Fruit fly (Drosophila melanogaster) whole organism, pupa: ENCODE measurements around the gene CG17919.

Source experiments
- CG10348 ChIP-seq: fragments of 200-800 bp; sonication (Bioruptor generic); IDR thresholded peaks from 2 replicates; pipeline ENCODE4 v1.3.6; 2022; ENCODE audit warnings: missing biosample characterization, missing genetic modification characterization
- CG12605 ChIP-seq: fragments of 200-800 bp; sonication (Bioruptor generic); IDR thresholded peaks from 2 replicates; pipeline ENCODE4 v1.3.6; 2022; ENCODE audit warnings: missing biosample characterization, missing genetic modification characterization
- CG13204 ChIP-seq: fragments of 200-800 bp; sonication (Bioruptor generic); optimal IDR thresholded peaks from 2 replicates; lab custom pipeline; 2018; ENCODE audit warnings: missing biosample characterization, mild to moderate bottlenecking, missing genetic modification characterization, moderate library complexity
- CG14655 ChIP-seq: fragments of 200-800 bp; sonication (Bioruptor generic); optimal IDR thresholded peaks from 3 replicates; lab custom pipeline; 2017; ENCODE audit warnings: mild to moderate bottlenecking, missing biosample characterization, missing genetic modification reagents, missing genetic modification characterization
- CG15710 ChIP-seq: fragments of 200-800 bp; sonication (Bioruptor generic); optimal IDR thresholded peaks from 2 replicates; lab custom pipeline; 2018; ENCODE audit warnings: missing biosample characterization, mild to moderate bottlenecking, missing genetic modification characterization, moderate library complexity
- CG17806 ChIP-seq: fragments of 200-800 bp; sonication (Bioruptor generic); optimal IDR thresholded peaks from 2 replicates; lab custom pipeline; 2018; ENCODE audit warnings: missing biosample characterization, mild to moderate bottlenecking, missing genetic modification characterization, moderate library complexity
- CG32121 ChIP-seq: fragments of 200-800 bp; sonication (Bioruptor generic); IDR thresholded peaks from 2 replicates; pipeline ENCODE4 v1.3.6; 2022; ENCODE audit warnings: missing biosample characterization, missing genetic modification characterization
- CG34367 ChIP-seq: fragments of 200-800 bp; sonication (Bioruptor generic); optimal IDR thresholded peaks from 2 replicates; lab custom pipeline; 2018; ENCODE audit warnings: missing biosample characterization, mild to moderate bottlenecking, missing genetic modification characterization
- CG4496 ChIP-seq: fragments of 200-800 bp; sonication (Bioruptor generic); IDR thresholded peaks from 3 replicates; pipeline ENCODE4 v1.3.6; 2022; ENCODE audit warnings: missing biosample characterization, missing genetic modification characterization
- CG8159 ChIP-seq: fragments of 200-800 bp; sonication (Bioruptor generic); optimal IDR thresholded peaks from 3 replicates; lab custom pipeline; 2018; ENCODE audit warnings: missing biosample characterization, mild to moderate bottlenecking, missing genetic modification characterization, moderate library complexity
- CG8301 ChIP-seq: fragments of 200-800 bp; sonication (Bioruptor generic); optimal IDR thresholded peaks from 2 replicates; lab custom pipeline; 2018; ENCODE audit warnings: missing biosample characterization, mild to moderate bottlenecking, missing genetic modification characterization
- CG9948 ChIP-seq: fragments of 200-800 bp; sonication (Bioruptor generic); optimal IDR thresholded peaks from 2 replicates; lab custom pipeline; 2018; ENCODE audit warnings: missing biosample characterization, mild to moderate bottlenecking, missing genetic modification characterization, moderate library complexity
- D1 ChIP-seq: fragments of 200-800 bp; sonication (Bioruptor generic); optimal IDR thresholded peaks from 2 replicates; lab custom pipeline; 2018; ENCODE audit warnings: missing biosample characterization, mild to moderate bottlenecking, missing genetic modification characterization, moderate library complexity
- EcR ChIP-seq: fragments of 200-800 bp; sonication (Bioruptor generic); optimal IDR thresholded peaks from 3 replicates; lab custom pipeline; 2019; ENCODE audit warnings: missing biosample characterization, missing genetic modification characterization, mild to moderate bottlenecking, moderate library complexity, missing genetic modification reagents
- Ets98B ChIP-seq: fragments of 200-800 bp; sonication (Bioruptor generic); IDR thresholded peaks from 2 replicates; pipeline ENCODE4 v1.3.6; 2022; ENCODE audit warnings: missing biosample characterization, missing genetic modification characterization
- Pif1A ChIP-seq: fragments of 200-800 bp; sonication (Bioruptor generic); optimal IDR thresholded peaks from 3 replicates; lab custom pipeline; 2016; ENCODE audit warnings: missing biosample characterization, missing genetic modification characterization
- Pif1B ChIP-seq: fragments of 200-800 bp; sonication (Bioruptor generic); optimal IDR thresholded peaks from 3 replicates; lab custom pipeline; 2016; ENCODE audit warnings: missing biosample characterization, missing genetic modification characterization
- Snoo ChIP-seq: fragments of 200-800 bp; sonication (Bioruptor generic); optimal IDR thresholded peaks from 3 replicates; lab custom pipeline; 2017; ENCODE audit warnings: missing biosample characterization, mild to moderate bottlenecking, missing genetic modification characterization, inconsistent platforms
- fd96Ca ChIP-seq: fragments of 200-800 bp; sonication (Bioruptor generic); IDR thresholded peaks from 3 replicates; pipeline ENCODE4 v1.3.6; 2022; ENCODE audit warnings: missing biosample characterization, missing genetic modification characterization
- gl ChIP-seq: fragments of 200-800 bp; sonication (Bioruptor generic); optimal IDR thresholded peaks from 2 replicates; lab custom pipeline; 2018; ENCODE audit warnings: missing biosample characterization, mild to moderate bottlenecking, missing genetic modification characterization
- rn ChIP-seq: fragments of 200-800 bp; sonication (Bioruptor generic); IDR thresholded peaks from 2 replicates; pipeline ENCODE4 v1.3.6; 2022; ENCODE audit warnings: missing biosample characterization, missing genetic modification characterization

The CG17919 gene

DNA sequence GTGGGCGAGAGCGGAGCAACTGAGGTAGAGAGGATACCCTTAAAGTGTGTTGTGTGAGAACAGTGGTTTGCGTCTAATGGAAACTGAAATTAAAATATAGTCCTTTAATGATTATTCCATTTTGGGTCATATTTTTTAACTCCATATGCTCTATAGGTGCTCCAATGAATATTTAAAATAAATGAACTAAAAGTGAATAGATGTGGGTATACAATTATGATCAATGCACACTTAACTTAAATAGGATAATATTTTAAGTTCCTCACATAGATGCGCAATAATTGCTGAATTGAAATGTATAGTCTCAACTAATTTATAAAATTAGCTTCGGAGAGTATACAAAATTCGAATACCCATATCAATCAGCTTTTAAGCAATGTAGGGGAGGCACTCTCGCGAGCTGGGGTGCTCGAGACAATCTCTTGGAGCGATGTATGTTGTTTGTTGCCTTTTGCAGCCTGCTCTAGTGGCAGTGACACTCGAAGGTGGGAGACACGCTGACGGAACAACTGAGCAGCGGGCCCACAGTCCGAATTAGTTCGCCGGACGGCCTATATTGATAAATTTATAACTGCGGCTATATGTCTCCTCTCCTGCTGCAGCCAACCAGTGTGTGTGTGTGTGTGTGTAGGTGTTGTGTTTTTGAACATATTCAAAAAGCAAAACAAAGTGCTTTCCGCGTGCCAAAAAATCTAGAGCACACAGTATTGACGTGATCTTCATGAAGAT is 10.0 kb downstream of the CG17919 start:
- TF ChIP-seq CG8159 (peak; percentile 84), CG34367 (tag; lab: Kevin White, UChicago) (peak; percentile 70), D1 (peak; percentile 39), Pif1B (peak; percentile 73), CG8301 (tag; lab: Kevin White, UChicago) (peak; percentile 82), CG12605 (no peak), CG15710 (peak; percentile 71), gl (peak; percentile 39), EcR (GFP tag; lab: Kevin White, UChicago) (no peak), rn (GFP tag; lab: Robert Waterston, UW) (no peak), Snoo (tag; lab: Kevin White, UChicago) (peak; percentile 65), CG10348 (no peak), CG14655 (GFP tag; lab: Kevin White, UChicago) (no peak), CG32121 (peak; percentile 54), Pif1A (GFP tag; lab: Kevin White, UChicago) (peak; percentile 82), CG9948 (tag; lab: Kevin White, UChicago) (peak; percentile 79), CG13204 (GFP tag; lab: Kevin White, UChicago) (no peak), CG17806 (peak; percentile 79), CG4496 (GFP tag; lab: Robert Waterston, UW) (peak; percentile 72; the same call in 2 of the 3 replicates)

DNA sequence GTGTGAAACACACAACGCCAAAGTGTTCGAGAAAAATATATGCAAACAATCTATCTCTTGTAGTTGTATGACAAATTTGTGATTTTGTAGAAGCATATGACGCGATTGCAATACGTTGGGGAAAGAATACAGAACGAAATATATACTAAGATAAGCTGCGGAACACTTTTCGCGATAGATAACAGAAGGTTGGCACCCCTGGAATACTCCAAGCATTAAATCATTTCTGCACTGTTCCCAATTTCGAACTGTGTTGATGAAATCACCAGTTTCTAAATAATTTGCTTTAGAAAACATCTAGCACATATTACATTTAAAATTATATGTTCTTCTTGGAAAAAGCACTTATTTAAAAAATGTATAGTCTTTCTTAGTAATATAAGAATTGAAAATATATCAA is 10.6 kb downstream of the CG17919 start:
- TF ChIP-seq CG8159 = no peak
- no peak for TF ChIP-seq D1
- TF ChIP-seq Snoo (tag; lab: Kevin White, UChicago) = no peak
- TF ChIP-seq CG12605 = no peak
- TF ChIP-seq CG32121 = no peak
- TF ChIP-seq Pif1A (GFP tag; lab: Kevin White, UChicago) = no peak
- TF ChIP-seq CG8301 (tag; lab: Kevin White, UChicago) = no peak
- TF ChIP-seq CG9948 (tag; lab: Kevin White, UChicago) = no peak
- no peak for TF ChIP-seq fd96Ca (GFP tag; lab: Robert Waterston, UW)
- TF ChIP-seq CG10348 = no peak
- TF ChIP-seq Pif1B = no peak
- TF ChIP-seq CG4496 (GFP tag; lab: Robert Waterston, UW) = no peak

DNA sequence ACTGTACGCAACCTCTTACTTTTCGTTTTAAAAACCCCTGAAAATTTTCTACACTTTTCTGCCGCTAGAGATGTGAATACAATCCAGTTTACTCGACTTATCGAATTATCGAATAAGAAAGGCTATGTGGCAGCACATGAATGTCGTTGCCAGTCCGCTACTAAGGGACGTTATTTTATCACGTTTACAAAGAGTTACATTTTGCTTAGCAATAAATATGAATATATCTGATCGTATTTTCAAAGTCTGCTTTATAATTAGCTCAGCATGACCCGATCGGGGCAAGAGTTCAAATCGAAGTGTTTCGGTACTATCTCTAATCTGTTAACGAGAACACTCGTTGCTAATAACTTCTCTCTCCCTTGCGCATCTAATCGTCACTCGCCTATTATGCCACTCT is 24.3 kb downstream of the CG17919 start, which contains the start of gene CG42724:
CG42724 (minus strand) TSS at position 189 of the 400 bp plus-strand sequence.
- TF ChIP-seq Ets98B (GFP tag; lab: Robert Waterston, UW) = peak; percentile 28; the same call in 1 of the 2 replicates
- no peak for TF ChIP-seq CG34367 (tag; lab: Kevin White, UChicago)
- peak; percentile 73 for TF ChIP-seq fd96Ca (GFP tag; lab: Robert Waterston, UW)
- TF ChIP-seq CG13204 (GFP tag; lab: Kevin White, UChicago) = no peak

DNA sequence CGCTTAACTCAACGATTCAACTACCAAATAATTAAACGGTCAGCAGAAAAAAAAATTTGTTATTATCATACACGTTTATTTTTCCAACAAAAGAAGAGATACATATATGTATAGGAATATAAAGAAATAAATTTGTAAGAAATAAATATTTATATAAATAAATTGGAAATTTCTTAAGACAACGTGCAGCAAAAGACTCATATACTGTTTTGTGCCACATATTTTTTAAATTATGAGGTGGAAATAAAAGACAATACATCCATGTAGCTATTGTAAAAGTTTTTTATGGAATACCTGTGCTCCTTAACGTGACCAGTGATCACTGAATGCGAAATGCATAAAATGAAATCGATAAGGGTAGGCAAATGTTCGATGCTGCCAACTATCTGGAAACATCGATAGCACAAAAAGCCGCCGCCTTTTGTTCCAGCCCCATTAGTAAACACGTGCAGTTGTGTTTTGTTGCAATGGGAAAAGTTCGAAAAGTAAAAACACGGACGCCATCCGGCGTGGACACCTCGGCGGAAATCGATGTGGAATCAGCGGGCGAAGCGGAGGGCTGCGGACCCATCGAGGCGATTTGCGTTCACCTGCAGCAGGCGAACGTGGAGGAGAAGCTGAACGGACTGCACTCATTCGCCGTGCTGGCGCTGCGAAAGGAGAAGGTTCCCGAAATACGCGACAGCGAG is 24.9 kb downstream of the CG17919 start, which contains the start of gene CG10286:
CG10286 (plus strand) TSS at position 416 of the 689 bp plus-strand sequence.
- TF ChIP-seq CG8159 = no peak
- peak; percentile 31 for TF ChIP-seq CG17806
- TF ChIP-seq CG15710 = peak; percentile 16
- TF ChIP-seq CG9948 (tag; lab: Kevin White, UChicago) = peak; percentile 18
- TF ChIP-seq CG12605 = no peak

dm6 chr3R:6373512-6374306 is 29.9 kb downstream of the CG17919 start:
- TF ChIP-seq CG12605 (peak; percentile 34), CG9948 (tag; lab: Kevin White, UChicago) (peak; percentile 3), CG34367 (tag; lab: Kevin White, UChicago) (no peak), rn (GFP tag; lab: Robert Waterston, UW) (no peak), Ets98B (GFP tag; lab: Robert Waterston, UW) (peak; percentile 17; the same call in 1 of the 2 replicates), fd96Ca (GFP tag; lab: Robert Waterston, UW) (no peak), Snoo (tag; lab: Kevin White, UChicago) (peak; percentile 9), CG14655 (GFP tag; lab: Kevin White, UChicago) (no peak), CG17806 (peak; percentile 11), EcR (GFP tag; lab: Kevin White, UChicago) (peak; percentile 61), CG10348 (no peak), D1 (no peak), gl (peak; percentile 0), CG15710 (peak; percentile 7), CG8301 (tag; lab: Kevin White, UChicago) (peak; percentile 42), Pif1A (GFP tag; lab: Kevin White, UChicago) (no peak), Pif1B (no peak), CG8159 (peak; percentile 44), CG13204 (GFP tag; lab: Kevin White, UChicago) (no peak), CG32121 (0 out of 2 replicates have a peak, but pooled peaks have one; percentile 12), CG4496 (GFP tag; lab: Robert Waterston, UW) (peak; percentile 46; the same call in 1 of the 3 replicates)
